Fruit fly (Drosophila melanogaster): Measurements from ENCODE around the gene feo.

- TF ChIP-seq CG8478 (optimal IDR thresholded peaks at IDR 0.05) (no peak), CTCF (optimal IDR thresholded peaks at IDR 0.05) (no peak)
Observed at dm6 chrX:10805651-10806191, 48.9 kb downstream of the feo start.
